Worm (Caenorhabditis elegans) whole organism, L4 larva: Measurements from ENCODE around the gene rmd-3.
A peak's percentile ranks its signal among the peaks of the same experiment; 100 is the strongest.

Experiments
- D1046.2 ChIP-seq: fragments of 200-800 bp; sonication (Bioruptor generic); IDR thresholded peaks from 2 replicates; pipeline ENCODE4 v1.3.6; 2022; ENCODE audit warnings: missing genetic modification characterization, missing compliant biosample characterization
- F49E8.2 ChIP-seq: sonication (generic microtip); optimal IDR thresholded peaks from 2 replicates; lab custom pipeline; 2016; ENCODE audit warnings: missing compliant biosample characterization, mild to moderate bottlenecking, missing genetic modification characterization, borderline replicate concordance
- T26A8.4 ChIP-seq: fragments of 200-800 bp; sonication (Bioruptor generic); IDR thresholded peaks from 2 replicates; pipeline ENCODE4 v1.3.6; 2022; ENCODE audit warnings: missing genetic modification characterization, missing compliant biosample characterization
- Y105C5A.15 ChIP-seq: fragments of 200-800 bp; sonication (Bioruptor generic); IDR thresholded peaks from 2 replicates; pipeline ENCODE4 v1.3.6; 2022; ENCODE audit warnings: missing genetic modification characterization, missing compliant biosample characterization
- Y48G9A.11 ChIP-seq: fragments of 200-800 bp; sonication (Bioruptor generic); IDR thresholded peaks from 2 replicates; pipeline ENCODE4 v1.3.6; 2022; ENCODE audit warnings: missing genetic modification reagents, missing genetic modification characterization, missing compliant biosample characterization
- Y75B8A.6 ChIP-seq: fragments of 200-800 bp; sonication (Bioruptor generic); IDR thresholded peaks from 2 replicates; pipeline ENCODE4 v1.3.6; 2022; ENCODE audit warnings: missing genetic modification reagents, missing genetic modification characterization, missing compliant biosample characterization
- arid-1 ChIP-seq: fragments of 200-800 bp; sonication (Bioruptor generic); conservative IDR thresholded peaks from 2 replicates; pipeline ENCODE4 v1.3.6; 2022; ENCODE audit warnings: missing genetic modification reagents, missing genetic modification characterization, missing compliant biosample characterization
- attf-4 ChIP-seq: sonication (generic microtip); optimal IDR thresholded peaks from 3 replicates; lab custom pipeline; 2017; ENCODE audit warnings: missing biosample characterization, missing genetic modification characterization
- ces-1 ChIP-seq: fragments of 150-350 bp; sonication (generic microtip); optimal IDR thresholded peaks from 4 replicates; lab custom pipeline; 2014; ENCODE audit warnings: missing biosample characterization, missing genetic modification reagents, missing genetic modification characterization
- daf-16 ChIP-seq, 3 experiments: sonication (generic microtip); optimal IDR thresholded peaks; 2 replicates each; lab custom pipeline; 2016 to 2017; ENCODE audit warnings: missing genetic modification characterization in 3 of 3, missing genetic modification reagents in 3 of 3, mild to moderate bottlenecking in 2 of 3, missing compliant biosample characterization in 2 of 3, missing biosample characterization in 1 of 3, moderate library complexity in 1 of 3
- daf-19 ChIP-seq: fragments of 200-800 bp; sonication (Bioruptor generic); conservative IDR thresholded peaks from 2 replicates; pipeline ENCODE4 v1.3.6; 2022; ENCODE audit warnings: missing genetic modification characterization, missing compliant biosample characterization
- dmd-6 ChIP-seq: fragments of 200-800 bp; sonication (Bioruptor generic); IDR thresholded peaks from 2 replicates; pipeline ENCODE4 v1.3.6; 2022; ENCODE audit warnings: missing genetic modification reagents, missing genetic modification characterization, missing compliant biosample characterization
- dmd-8 ChIP-seq: fragments of 200-800 bp; sonication (Bioruptor generic); IDR thresholded peaks from 2 replicates; pipeline ENCODE4 v1.3.6; 2022; ENCODE audit warnings: missing genetic modification characterization, missing compliant biosample characterization
- dpl-1 ChIP-seq: fragments of 150-350 bp; optimal IDR thresholded peaks from 2 replicates; lab custom pipeline; 2014; ENCODE audit warnings: missing biosample characterization, missing genetic modification reagents, missing genetic modification characterization
- egl-43 ChIP-seq: fragments of 200-800 bp; sonication (Bioruptor generic); IDR thresholded peaks from 2 replicates; pipeline ENCODE4 v1.3.6; 2022; ENCODE audit warnings: missing genetic modification reagents, missing genetic modification characterization, missing compliant biosample characterization
- hif-1 ChIP-seq, 2 experiments: sonication (generic microtip); optimal IDR thresholded peaks; 2 replicates each; lab custom pipeline; 2016 to 2017; ENCODE audit warnings: missing compliant biosample characterization in 2 of 2, missing genetic modification characterization in 2 of 2, missing genetic modification reagents in 2 of 2, missing genotype in 2 of 2, mild to moderate bottlenecking in 1 of 2
- hlh-11 ChIP-seq: fragments of 200-800 bp; sonication (Bioruptor generic); optimal IDR thresholded peaks from 2 replicates; lab custom pipeline; 2018; ENCODE audit warnings: mild to moderate bottlenecking, missing genetic modification characterization, missing compliant biosample characterization
- hlh-30 ChIP-seq: sonication (generic microtip); optimal IDR thresholded peaks from 2 replicates; lab custom pipeline; 2017; ENCODE audit warnings: antibody characterized with exemption, mild to moderate bottlenecking, missing genetic modification characterization, missing compliant biosample characterization; ENCODE audit not compliant: insufficient read depth
- lim-7 ChIP-seq: fragments of 200-800 bp; sonication (Bioruptor generic); IDR thresholded peaks from 2 replicates; pipeline ENCODE4 v1.3.6; 2022; ENCODE audit warnings: missing genetic modification characterization, missing compliant biosample characterization
- lin-38 ChIP-seq: fragments of 200-800 bp; sonication (Bioruptor generic); IDR thresholded peaks from 2 replicates; pipeline ENCODE4 v1.3.6; 2022; ENCODE audit warnings: missing genetic modification reagents, missing genetic modification characterization, missing compliant biosample characterization
- madf-9 ChIP-seq: fragments of 200-800 bp; sonication (Bioruptor generic); conservative IDR thresholded peaks from 2 replicates; pipeline ENCODE4 v1.3.6; 2022; ENCODE audit warnings: missing genetic modification reagents, missing genetic modification characterization, missing compliant biosample characterization
- mdl-1 ChIP-seq, 2 experiments: fragments of 150-350 bp in 1 of 2; sonication (generic microtip) in 1 of 2; optimal IDR thresholded peaks; 2 replicates each; lab custom pipeline; 2014 to 2017; ENCODE audit warnings: missing biosample characterization in 2 of 2, missing genetic modification characterization in 2 of 2
- mdt-29 ChIP-seq: fragments of 200-800 bp; sonication (Bioruptor generic); IDR thresholded peaks from 2 replicates; pipeline ENCODE4 v1.3.6; 2022; ENCODE audit warnings: missing genetic modification reagents, missing genetic modification characterization, missing compliant biosample characterization
- mes-2 ChIP-seq: sonication (generic microtip); optimal IDR thresholded peaks from 2 replicates; lab custom pipeline; 2016; ENCODE audit warnings: missing genotype, mild to moderate bottlenecking, missing genetic modification characterization, missing compliant biosample characterization; ENCODE audit not compliant: poor library complexity, severe bottlenecking
- mxl-2 ChIP-seq: fragments of 200-800 bp; sonication (Bioruptor generic); conservative IDR thresholded peaks from 2 replicates; pipeline ENCODE4 v1.3.6; 2022; ENCODE audit warnings: missing genetic modification reagents, missing genetic modification characterization, missing compliant biosample characterization
- mxl-3 ChIP-seq: fragments of 200-800 bp; sonication (Bioruptor generic); optimal IDR thresholded peaks from 2 replicates; lab custom pipeline; 2018; ENCODE audit warnings: mild to moderate bottlenecking, missing genetic modification characterization, missing compliant biosample characterization
- nhr-111 ChIP-seq: fragments of 200-800 bp; sonication (Bioruptor generic); optimal IDR thresholded peaks from 2 replicates; lab custom pipeline; 2018; ENCODE audit warnings: mild to moderate bottlenecking, missing genetic modification characterization, missing compliant biosample characterization
- nhr-237 ChIP-seq: sonication (generic microtip); optimal IDR thresholded peaks from 2 replicates; lab custom pipeline; 2017; ENCODE audit warnings: missing biosample characterization, missing genetic modification characterization
- nhr-28 ChIP-seq: fragments of 150-350 bp; optimal IDR thresholded peaks from 2 replicates; lab custom pipeline; 2014; ENCODE audit warnings: missing biosample characterization, missing genetic modification characterization
- nhr-42 ChIP-seq: fragments of 200-800 bp; sonication (Bioruptor generic); IDR thresholded peaks from 2 replicates; pipeline ENCODE4 v1.3.6; 2022; ENCODE audit warnings: missing genetic modification characterization, missing compliant biosample characterization
- nhr-76 ChIP-seq: fragments of 150-350 bp; optimal IDR thresholded peaks from 2 replicates; lab custom pipeline; 2014; ENCODE audit warnings: missing biosample characterization, missing genetic modification characterization
- pha-4 ChIP-seq, 2 experiments: fragments of 150-350 bp in 1 of 2; fragments of 200-800 bp in 1 of 2; sonication (Bioruptor generic) in 1 of 2; IDR thresholded peaks in 1 of 2; optimal IDR thresholded peaks in 1 of 2; 2 replicates each; pipeline versions ENCODE4 v1.3.6 to Lab custom; 2014 to 2022; ENCODE audit warnings: missing genetic modification characterization in 2 of 2, missing genetic modification reagents in 2 of 2, missing biosample characterization in 1 of 2, missing compliant biosample characterization in 1 of 2
- php-3 ChIP-seq: fragments of 200-800 bp; sonication (Bioruptor generic); IDR thresholded peaks from 2 replicates; pipeline ENCODE4 v1.3.6; 2022; ENCODE audit warnings: missing genetic modification reagents, missing genetic modification characterization, missing compliant biosample characterization
- rbr-2 ChIP-seq: sonication (generic microtip); optimal IDR thresholded peaks from 2 replicates; lab custom pipeline; 2016; ENCODE audit warnings: missing genotype, missing genetic modification characterization, missing compliant biosample characterization
- saeg-2 ChIP-seq: fragments of 200-800 bp; sonication (Bioruptor generic); IDR thresholded peaks from 2 replicates; pipeline ENCODE4 v1.3.6; 2022; ENCODE audit warnings: missing genetic modification reagents, missing genetic modification characterization, missing compliant biosample characterization
- set-16 ChIP-seq: fragments of 200-800 bp; sonication (Bioruptor generic); IDR thresholded peaks from 2 replicates; pipeline ENCODE4 v1.3.6; 2022; ENCODE audit warnings: missing genetic modification reagents, missing genetic modification characterization, missing compliant biosample characterization
- snpc-1.2 ChIP-seq: fragments of 200-800 bp; sonication (Bioruptor generic); IDR thresholded peaks from 2 replicates; pipeline ENCODE4 v1.3.6; 2022; ENCODE audit warnings: missing genetic modification reagents, missing genetic modification characterization, missing compliant biosample characterization
- tra-1 ChIP-seq: fragments of 200-800 bp; sonication (Bioruptor generic); IDR thresholded peaks from 2 replicates; pipeline ENCODE4 v1.3.6; 2022; ENCODE audit warnings: missing genetic modification reagents, missing genetic modification characterization, missing compliant biosample characterization
- unc-62 ChIP-seq, 3 experiments: fragments of 150-350 bp in 1 of 3; sonication (generic microtip); optimal IDR thresholded peaks in 2 of 3; peaks in 1 of 3; 1 replicate in 1 of 3; 2 replicates in 2 of 3; lab custom pipeline; 2014 to 2017; ENCODE audit warnings: missing biosample characterization in 3 of 3, missing genetic modification characterization in 3 of 3, missing genetic modification reagents in 3 of 3, missing genotype in 1 of 3
- vab-7 ChIP-seq: fragments of 200-800 bp; sonication (Bioruptor generic); IDR thresholded peaks from 2 replicates; pipeline ENCODE4 v1.3.6; 2022; ENCODE audit warnings: missing genetic modification reagents, missing genetic modification characterization, missing compliant biosample characterization

The rmd-3 gene

ce11 chrII:11333846-11334638 lies 5.4 kb downstream of the rmd-3 start:
- TF ChIP-seq hlh-30 = peak; percentile 28
- no peak for TF ChIP-seq nhr-111 (GFP tag; lab: Kevin White, UChicago)
- peak; percentile 31; the same call in 1 of the 2 replicates for TF ChIP-seq php-3 (GFP tag; lab: Robert Waterston, UW)
- no peak for TF ChIP-seq Y75B8A.6
- TF ChIP-seq dmd-6 = peak; percentile 41
- no peak for TF ChIP-seq nhr-237 (tag; lab: Kevin White, UChicago)
- TF ChIP-seq lim-7 (GFP tag; lab: Robert Waterston, UW) = peak; percentile 80
- no peak for TF ChIP-seq nhr-76
- TF ChIP-seq daf-16 (GFP tag; optimal IDR thresholded peaks at IDR 0.05; lab: Kevin White, UChicago) = no peak
- peak; percentile 41 for TF ChIP-seq daf-16 (tag; optimal IDR thresholded peaks at IDR 0.05; lab: Kevin White, UChicago)
- 0 out of 2 replicates have a peak, but pooled peaks have one; percentile 15 for TF ChIP-seq set-16 (GFP tag; lab: Robert Waterston, UW)
- TF ChIP-seq rbr-2 (tag; lab: Kevin White, UChicago) = peak; percentile 7
- peak in 1 of 2 experiments; percentile 25 for TF ChIP-seq mdl-1 (tag; optimal IDR thresholded peaks at IDR 0.05; lab: Kevin White, UChicago)
- 0 out of 2 replicates have a peak, but pooled peaks have one; percentile 35 for TF ChIP-seq mxl-2
- TF ChIP-seq saeg-2 (GFP tag; lab: Robert Waterston, UW) = peak; percentile 39; the same call in 1 of the 2 replicates
- TF ChIP-seq pha-4 (GFP tag; IDR thresholded peaks at IDR 0.05; lab: Robert Waterston, UW) = peak; percentile 65; the same call in 1 of the 2 replicates
- TF ChIP-seq pha-4 (tag; optimal IDR thresholded peaks at IDR 0.05; lab: Kevin White, UChicago) = no peak
- peak; percentile 15 for TF ChIP-seq mes-2
- TF ChIP-seq vab-7 = peak; percentile 64
- peak; percentile 35; the same call in 1 of the 2 replicates for TF ChIP-seq daf-19 (GFP tag; lab: Robert Waterston, UW)
- TF ChIP-seq F49E8.2 (tag; lab: Kevin White, UChicago) = no peak
- TF ChIP-seq egl-43 (GFP tag; lab: Robert Waterston, UW) = peak; percentile 75
- 0 out of 2 replicates have a peak, but pooled peaks have one; percentile 63 for TF ChIP-seq dmd-8
- TF ChIP-seq ces-1 = no peak
- TF ChIP-seq nhr-28 (tag; lab: Kevin White, UChicago) = peak; percentile 10
- peak; percentile 80 for TF ChIP-seq arid-1 (GFP tag; lab: Robert Waterston, UW)
- TF ChIP-seq mxl-3 (GFP tag; lab: Kevin White, UChicago) = peak; percentile 77
- peak; percentile 62; the same call in 1 of the 2 replicates for TF ChIP-seq madf-9 (GFP tag; lab: Robert Waterston, UW)
- TF ChIP-seq T26A8.4 (GFP tag; lab: Robert Waterston, UW) = peak; percentile 45; the same call in 1 of the 2 replicates
- TF ChIP-seq unc-62 (GFP tag; optimal IDR thresholded peaks at IDR 0.05 in 1 of 2; lab: Kevin White, UChicago) = peak in 1 of 2 experiments; percentile 90
- no peak for TF ChIP-seq unc-62 (tag; optimal IDR thresholded peaks at IDR 0.05; lab: Kevin White, UChicago)
- TF ChIP-seq D1046.2 (GFP tag; lab: Robert Waterston, UW) = 0 out of 2 replicates have a peak, but pooled peaks have one; percentile 17
- peak; percentile 84; the same call in 1 of the 2 replicates for TF ChIP-seq Y105C5A.15 (GFP tag; lab: Robert Waterston, UW)
- peak; percentile 64 for TF ChIP-seq lin-38 (GFP tag; lab: Robert Waterston, UW)
- TF ChIP-seq mdt-29 (GFP tag; lab: Robert Waterston, UW) = peak; percentile 8; the same call in 1 of the 2 replicates
- peak; percentile 67 for TF ChIP-seq hlh-11 (tag; lab: Kevin White, UChicago)
- peak; percentile 48; the same call in 1 of the 2 replicates for TF ChIP-seq tra-1 (GFP tag; lab: Robert Waterston, UW)
- TF ChIP-seq attf-4 (tag; lab: Kevin White, UChicago) = no peak
- TF ChIP-seq Y48G9A.11 (GFP tag; lab: Robert Waterston, UW) = peak; percentile 45; the same call in 1 of the 2 replicates
- 0 out of 2 replicates have a peak, but pooled peaks have one; percentile 34 for TF ChIP-seq nhr-42 (GFP tag; lab: Robert Waterston, UW)
- TF ChIP-seq dpl-1 (GFP tag; lab: Kevin White, UChicago) = peak; percentile 25
- no peak for TF ChIP-seq hif-1 (tag; optimal IDR thresholded peaks at IDR 0.05; lab: Kevin White, UChicago)
- 0 out of 2 replicates have a peak, but pooled peaks have one; percentile 11 for TF ChIP-seq snpc-1.2 (GFP tag; lab: Robert Waterston, UW)
